Worm (Caenorhabditis elegans): ENCODE results near the gene iff-2.

The iff-2 gene

DNA sequence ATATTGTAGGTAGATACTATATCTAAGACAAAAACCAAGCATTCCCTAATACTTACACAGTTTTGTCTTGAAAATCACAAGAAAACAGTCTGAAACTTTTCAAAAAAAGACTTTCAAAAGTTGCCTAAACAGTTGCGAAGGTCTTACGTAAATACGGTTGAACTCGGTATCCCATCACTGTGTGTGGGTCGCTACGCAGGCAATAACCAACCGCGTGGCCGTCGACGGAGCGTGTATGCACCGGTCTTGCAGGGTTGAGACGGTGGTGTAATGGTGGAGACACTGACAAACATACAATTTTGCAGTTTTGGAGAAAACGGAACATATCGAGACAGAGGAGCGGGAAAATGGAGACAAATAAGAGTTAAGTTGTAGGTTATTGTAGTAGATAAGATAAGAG, at the start of gene iff-2 (continued):
- TF ChIP-seq tbx-9 (tag; optimal IDR thresholded peaks at IDR 0.05; ENCODE audit: borderline replicate concordance), result no peak
- peak; percentile 6 for TF ChIP-seq rpc-1 (optimal IDR thresholded peaks at IDR 0.05)
- TF ChIP-seq rpc-1 (tag; optimal IDR thresholded peaks at IDR 0.05), result no peak
- TF ChIP-seq zim-3 (tag; optimal IDR thresholded peaks at IDR 0.05), result peak; percentile 64
- peak; percentile 95 for TF ChIP-seq ztf-6 (GFP tag; IDR thresholded peaks at IDR 0.05)
- TF ChIP-seq rec-8 (tag; optimal IDR thresholded peaks at IDR 0.05), result no peak
- peak; percentile 29 to 96 (median 79) for TF ChIP-seq lin-35 (GFP tag; optimal IDR thresholded peaks at IDR 0.05)
- TF ChIP-seq ztf-28 (GFP tag; IDR thresholded peaks at IDR 0.05), result peak; percentile 72; the same call in 1 of the 2 replicates
- peak; percentile 85 for TF ChIP-seq F52B5.7 (tag; optimal IDR thresholded peaks at IDR 0.05)
- TF ChIP-seq aptf-3 (GFP tag; IDR thresholded peaks at IDR 0.05), result no peak
- TF ChIP-seq mcd-1 (GFP tag; IDR thresholded peaks at IDR 0.05), result peak; percentile 100
- peak; percentile 78 for TF ChIP-seq tbp1 (GFP tag; optimal IDR thresholded peaks at IDR 0.05)
- TF ChIP-seq snpc-1.1 (tag; optimal IDR thresholded peaks at IDR 0.05; ENCODE audit: insufficient read depth), result peak; percentile 14
- no peak for TF ChIP-seq nfya-1 (tag; optimal IDR thresholded peaks at IDR 0.05; ENCODE audit: borderline replicate concordance, insufficient read depth)
- no peak for TF ChIP-seq hlh-12 (tag; optimal IDR thresholded peaks at IDR 0.05)
- no peak for TF ChIP-seq mel-28 (tag; optimal IDR thresholded peaks at IDR 0.05; ENCODE audit: borderline replicate concordance)
- no peak for TF ChIP-seq madf-6 (GFP tag; IDR thresholded peaks at IDR 0.05)
- TF ChIP-seq chd-7 (tag; optimal IDR thresholded peaks at IDR 0.05), result peak; percentile 94
- TF ChIP-seq snpc-4 (GFP tag; optimal IDR thresholded peaks at IDR 0.05), result no peak
- peak in 3 of 4 experiments; percentile 84 to 89 (median 89) for TF ChIP-seq snpc-4 (tag; optimal IDR thresholded peaks at IDR 0.05)
- peak; percentile 93 for TF ChIP-seq ztf-3 (GFP tag; optimal IDR thresholded peaks at IDR 0.05)
- no peak for TF ChIP-seq xnd-1 (tag; optimal IDR thresholded peaks at IDR 0.05)
- TF ChIP-seq cebp-2 (GFP tag; IDR thresholded peaks at IDR 0.05), result 0 out of 2 replicates have a peak, but pooled peaks have one; percentile 51
- no peak for TF ChIP-seq fkh-3 (tag; optimal IDR thresholded peaks at IDR 0.05)
- no peak for TF ChIP-seq B0019.2 (GFP tag; conservative IDR thresholded peaks at IDR 0.05)
- TF ChIP-seq dpff-1 (tag; optimal IDR thresholded peaks at IDR 0.05), result no peak
- TF ChIP-seq T26A5.8 (tag; optimal IDR thresholded peaks at IDR 0.05), result no peak
- no peak for TF ChIP-seq madf-8 (GFP tag; conservative IDR thresholded peaks at IDR 0.05)
- peak; percentile 93 for TF ChIP-seq repo-1 (tag; optimal IDR thresholded peaks at IDR 0.05)
- peak; percentile 99 for TF ChIP-seq ets-4 (GFP tag; optimal IDR thresholded peaks at IDR 0.05)
- peak; percentile 89 for TF ChIP-seq athp-1 (tag; optimal IDR thresholded peaks at IDR 0.05)
- peak; percentile 73 for TF ChIP-seq dpl-1 (GFP tag; optimal IDR thresholded peaks at IDR 0.05)
- TF ChIP-seq bed-1 (GFP tag; IDR thresholded peaks at IDR 0.05), result no peak
- TF ChIP-seq dox-1 (GFP tag; IDR thresholded peaks at IDR 0.05), result no peak; the same call in none of the 2 replicates
- no peak for TF ChIP-seq ceh-58 (GFP tag; IDR thresholded peaks at IDR 0.05)
- TF ChIP-seq ceh-40 (GFP tag; IDR thresholded peaks at IDR 0.05), result 0 out of 2 replicates have a peak, but pooled peaks have one; percentile 64
- TF ChIP-seq F57A8.1 (GFP tag; optimal IDR thresholded peaks at IDR 0.05), result peak; percentile 16
- 0 out of 2 replicates have a peak, but pooled peaks have one; percentile 74 for TF ChIP-seq F37B4.10 (GFP tag; IDR thresholded peaks at IDR 0.05)
- TF ChIP-seq ekl-4 (GFP tag; IDR thresholded peaks at IDR 0.05), result peak; percentile 97
- TF ChIP-seq ama-1 (optimal IDR thresholded peaks at IDR 0.05), result peak; percentile 68
- TF ChIP-seq ama-1 (GFP tag; optimal IDR thresholded peaks at IDR 0.05), result no peak
- no peak for TF ChIP-seq unc-130 (GFP tag; optimal IDR thresholded peaks at IDR 0.05)
- TF ChIP-seq F22D6.2 (tag; optimal IDR thresholded peaks at IDR 0.05), result peak; percentile 90
- peak; percentile 92 for TF ChIP-seq Y95B8A.8 (GFP tag; IDR thresholded peaks at IDR 0.05)
- peak; percentile 38 for TF ChIP-seq B0261.1 (tag; optimal IDR thresholded peaks at IDR 0.05)
- TF ChIP-seq madf-3 (GFP tag; IDR thresholded peaks at IDR 0.05), result peak; percentile 97; the same call in 1 of the 2 replicates
- peak; percentile 84 for TF ChIP-seq ztf-18 (tag; optimal IDR thresholded peaks at IDR 0.05)
- TF ChIP-seq lin-40 (tag; optimal IDR thresholded peaks at IDR 0.05), result peak; percentile 98
- peak; percentile 19 for TF ChIP-seq snpc-1.3 (tag; optimal IDR thresholded peaks at IDR 0.05; ENCODE audit: insufficient read depth)
